Fruit fly (Drosophila melanogaster) whole organism, embryonic: ENCODE results near the gene CG34117.

ENCODE experiments used
- Bdp1 ChIP-seq: fragments of 200-800 bp; sonication (Bioruptor generic); optimal IDR thresholded peaks from 3 replicates; lab custom pipeline; 2016; ENCODE audit warnings: missing biosample characterization, missing genetic modification characterization
- CG10543 ChIP-seq: fragments of 200-800 bp; sonication (Bioruptor generic); optimal IDR thresholded peaks from 3 replicates; lab custom pipeline; 2017; ENCODE audit warnings: missing biosample characterization, mild to moderate bottlenecking, missing genetic modification characterization, moderate library complexity
- CG11504 ChIP-seq: fragments of 200-800 bp; sonication (Bioruptor generic); optimal IDR thresholded peaks from 3 replicates; lab custom pipeline; 2019; ENCODE audit warnings: missing biosample characterization, mild to moderate bottlenecking, missing genetic modification characterization, moderate library complexity
- CG12219 ChIP-seq: fragments of 200-800 bp; sonication (Bioruptor generic); optimal IDR thresholded peaks from 3 replicates; lab custom pipeline; 2018; ENCODE audit warnings: missing biosample characterization, mild to moderate bottlenecking, missing genetic modification characterization
- CG12769 ChIP-seq: fragments of 200-800 bp; sonication (Bioruptor generic); optimal IDR thresholded peaks from 2 replicates; lab custom pipeline; 2019; ENCODE audit warnings: missing biosample characterization, mild to moderate bottlenecking, missing genetic modification characterization, moderate library complexity
- CG13894 ChIP-seq: fragments of 200-800 bp; sonication (Bioruptor generic); optimal IDR thresholded peaks from 3 replicates; lab custom pipeline; 2018; ENCODE audit warnings: missing biosample characterization, mild to moderate bottlenecking, missing genetic modification characterization, moderate library complexity
- CG14965 ChIP-seq: fragments of 200-800 bp; sonication (Bioruptor generic); optimal IDR thresholded peaks from 2 replicates; lab custom pipeline; 2016; ENCODE audit warnings: missing biosample characterization, missing genetic modification characterization, borderline replicate concordance
- CG15269 ChIP-seq: fragments of 200-800 bp; sonication (Bioruptor generic); optimal IDR thresholded peaks from 2 replicates; lab custom pipeline; 2018; ENCODE audit warnings: missing biosample characterization, mild to moderate bottlenecking, missing genetic modification characterization, moderate library complexity
- CG1647 ChIP-seq: fragments of 200-800 bp; sonication (Bioruptor generic); optimal IDR thresholded peaks from 3 replicates; lab custom pipeline; 2016; ENCODE audit warnings: missing biosample characterization, missing genetic modification characterization
- CG17612 ChIP-seq: fragments of 200-800 bp; sonication (Bioruptor generic); IDR thresholded peaks from 2 replicates; pipeline ENCODE4 v1.3.6; 2022; ENCODE audit warnings: missing biosample characterization, missing genetic modification characterization
- CG18599 ChIP-seq: fragments of 200-800 bp; sonication (Bioruptor generic); optimal IDR thresholded peaks from 3 replicates; lab custom pipeline; 2017; ENCODE audit warnings: missing biosample characterization, missing genetic modification characterization, mild to moderate bottlenecking, moderate library complexity, missing genetic modification reagents
- CG30431 ChIP-seq: fragments of 200-800 bp; sonication (Bioruptor generic); optimal IDR thresholded peaks from 2 replicates; lab custom pipeline; 2017; ENCODE audit warnings: missing biosample characterization, missing genetic modification characterization
- CG32772 ChIP-seq: fragments of 200-800 bp; sonication (Bioruptor generic); IDR thresholded peaks from 2 replicates; pipeline ENCODE4 v1.3.6; 2022; ENCODE audit warnings: missing biosample characterization, missing genetic modification characterization
- CG4282 ChIP-seq: fragments of 200-800 bp; sonication (Bioruptor generic); optimal IDR thresholded peaks from 2 replicates; lab custom pipeline; 2016; ENCODE audit warnings: missing biosample characterization, missing genetic modification characterization
- CG6689 ChIP-seq: fragments of 200-800 bp; sonication (Bioruptor generic); IDR thresholded peaks from 2 replicates; pipeline ENCODE4 v1.3.6; 2022; ENCODE audit warnings: missing biosample characterization, missing genetic modification characterization
- Chrac-16 ChIP-seq: fragments of 200-800 bp; sonication (Bioruptor generic); optimal IDR thresholded peaks from 3 replicates; lab custom pipeline; 2016; ENCODE audit warnings: missing biosample characterization, missing genetic modification characterization
- Dref ChIP-seq: fragments of 200-800 bp; sonication (Bioruptor generic); IDR thresholded peaks from 2 replicates; pipeline ENCODE4 v1.3.6; 2022; ENCODE audit warnings: missing biosample characterization, missing genetic modification characterization
- Ets65A ChIP-seq: fragments of 200-800 bp; sonication (Bioruptor generic); peaks from one replicate; lab custom pipeline; 2016; ENCODE audit warnings: missing biosample characterization, missing genetic modification characterization
- Ets97D ChIP-seq: fragments of 200-800 bp; sonication (Bioruptor generic); optimal IDR thresholded peaks from 3 replicates; lab custom pipeline; 2016; ENCODE audit warnings: missing biosample characterization, missing genetic modification characterization
- Hmx ChIP-seq: fragments of 200-800 bp; sonication (Bioruptor generic); optimal IDR thresholded peaks from 2 replicates; lab custom pipeline; 2016; ENCODE audit warnings: missing biosample characterization, missing genetic modification characterization
- Hr39 ChIP-seq: fragments of >200 bp; optimal IDR thresholded peaks from 2 replicates; lab custom pipeline; 2017
- Lim3 ChIP-seq: fragments of 200-800 bp; sonication (Bioruptor generic); IDR thresholded peaks from 2 replicates; pipeline ENCODE4 v1.3.6; 2022; ENCODE audit warnings: missing biosample characterization, missing genetic modification characterization
- Six4 ChIP-seq: fragments of 200-800 bp; sonication (Bioruptor generic); optimal IDR thresholded peaks from 2 replicates; lab custom pipeline; 2016; ENCODE audit warnings: missing biosample characterization, missing genetic modification characterization
- Sry-δ ChIP-seq: fragments of 200-800 bp; sonication (Bioruptor generic); optimal IDR thresholded peaks from 2 replicates; lab custom pipeline; 2016; ENCODE audit warnings: missing biosample characterization, missing genetic modification characterization
- Stat92E ChIP-seq, 3 experiments: fragments of >200 bp in 2 of 3; fragments of 200-800 bp in 1 of 3; sonication (Bioruptor generic) in 1 of 3; optimal IDR thresholded peaks; 2 replicates each; lab custom pipeline; 2017 to 2019; ENCODE audit warnings: missing biosample characterization in 3 of 3, missing genetic modification characterization in 3 of 3, mild to moderate bottlenecking in 1 of 3, moderate library complexity in 1 of 3
- abd-A ChIP-seq: fragments of 200-800 bp; sonication (Bioruptor generic); optimal IDR thresholded peaks from 3 replicates; lab custom pipeline; 2019; ENCODE audit warnings: missing biosample characterization, mild to moderate bottlenecking, missing genetic modification characterization, moderate library complexity
- ac ChIP-seq: fragments of 200-800 bp; sonication (Bioruptor generic); optimal IDR thresholded peaks from 3 replicates; lab custom pipeline; 2017; ENCODE audit warnings: missing biosample characterization, mild to moderate bottlenecking, missing genetic modification characterization
- al ChIP-seq: fragments of 200-800 bp; sonication (Bioruptor generic); IDR thresholded peaks from 2 replicates; pipeline ENCODE4 v1.3.6; 2022; ENCODE audit warnings: missing biosample characterization, missing genetic modification characterization
- ara ChIP-seq: fragments of 200-800 bp; sonication (Bioruptor generic); IDR thresholded peaks from 2 replicates; pipeline ENCODE4 v1.3.6; 2022; ENCODE audit warnings: missing biosample characterization, missing genetic modification characterization
- cas ChIP-seq: fragments of 200-800 bp; sonication (Bioruptor generic); IDR thresholded peaks from 2 replicates; pipeline ENCODE4 v1.3.6; 2022; ENCODE audit warnings: missing biosample characterization, missing genetic modification characterization
- cato ChIP-seq: fragments of 200-800 bp; sonication (Bioruptor generic); optimal IDR thresholded peaks from 2 replicates; lab custom pipeline; 2016; ENCODE audit warnings: missing biosample characterization, missing genetic modification characterization, borderline replicate concordance
- caup ChIP-seq: fragments of 200-800 bp; sonication (Bioruptor generic); optimal IDR thresholded peaks from 3 replicates; lab custom pipeline; 2017; ENCODE audit warnings: missing biosample characterization, mild to moderate bottlenecking, missing genetic modification characterization, moderate library complexity; ENCODE audit not compliant: severe bottlenecking
- corto ChIP-seq: fragments of 200-800 bp; sonication (Bioruptor generic); optimal IDR thresholded peaks from 2 replicates; lab custom pipeline; 2016; ENCODE audit warnings: missing biosample characterization, mild to moderate bottlenecking, missing genetic modification characterization, moderate library complexity
- crc ChIP-seq: fragments of 200-800 bp; sonication (Bioruptor generic); optimal IDR thresholded peaks from 2 replicates; lab custom pipeline; 2016; ENCODE audit warnings: missing biosample characterization, missing genetic modification characterization
- croc ChIP-seq: fragments of 200-800 bp; sonication (Bioruptor generic); conservative IDR thresholded peaks from 3 replicates; pipeline ENCODE4 v1.3.6; 2022; ENCODE audit warnings: missing biosample characterization, missing genetic modification characterization
- cwo ChIP-seq: fragments of 200-800 bp; sonication (Bioruptor generic); optimal IDR thresholded peaks from 3 replicates; lab custom pipeline; 2017; ENCODE audit warnings: missing biosample characterization, missing genetic modification characterization, mild to moderate bottlenecking, moderate library complexity, missing genetic modification reagents
- ems ChIP-seq: fragments of 200-800 bp; sonication (Bioruptor generic); optimal IDR thresholded peaks from 3 replicates; lab custom pipeline; 2016; ENCODE audit warnings: missing biosample characterization, missing genetic modification characterization
- ind ChIP-seq: fragments of 200-800 bp; sonication (Bioruptor generic); optimal IDR thresholded peaks from 3 replicates; lab custom pipeline; 2016; ENCODE audit warnings: missing biosample characterization, missing genetic modification characterization
- jing ChIP-seq: fragments of 200-800 bp; sonication (Bioruptor generic); optimal IDR thresholded peaks from 2 replicates; lab custom pipeline; 2018; ENCODE audit warnings: missing biosample characterization, mild to moderate bottlenecking, missing genetic modification characterization
- kah ChIP-seq: fragments of 200-800 bp; sonication (Bioruptor generic); optimal IDR thresholded peaks from 2 replicates; lab custom pipeline; 2018; ENCODE audit warnings: missing biosample characterization, mild to moderate bottlenecking, missing genetic modification characterization
- kni ChIP-seq: fragments of 200-800 bp; sonication (Bioruptor generic); optimal IDR thresholded peaks from 3 replicates; lab custom pipeline; 2017; ENCODE audit warnings: mild to moderate bottlenecking, missing biosample characterization, missing genetic modification reagents, missing genetic modification characterization
- sens ChIP-seq: fragments of 200-800 bp; sonication (Bioruptor generic); peaks from one replicate; lab custom pipeline; 2016; ENCODE audit warnings: missing biosample characterization, missing genetic modification characterization
- sima ChIP-seq: fragments of 200-800 bp; sonication (Bioruptor generic); optimal IDR thresholded peaks from 2 replicates; lab custom pipeline; 2016; ENCODE audit warnings: missing biosample characterization, missing genetic modification characterization
- slp2 ChIP-seq: fragments of 200-800 bp; sonication (Bioruptor generic); optimal IDR thresholded peaks from 2 replicates; lab custom pipeline; 2016; ENCODE audit warnings: missing biosample characterization, missing genetic modification characterization
- tup ChIP-seq: fragments of 200-800 bp; sonication (Bioruptor generic); optimal IDR thresholded peaks from 2 replicates; lab custom pipeline; 2016; ENCODE audit warnings: missing biosample characterization, mild to moderate bottlenecking, missing genetic modification characterization, moderate library complexity
- zen2 ChIP-seq: fragments of 200-800 bp; sonication (Bioruptor generic); IDR thresholded peaks from 3 replicates; pipeline ENCODE4 v1.3.6; 2022; ENCODE audit warnings: missing biosample characterization, missing genetic modification characterization; ENCODE audit not compliant: partially characterized antibody

The CG34117 gene

DNA sequence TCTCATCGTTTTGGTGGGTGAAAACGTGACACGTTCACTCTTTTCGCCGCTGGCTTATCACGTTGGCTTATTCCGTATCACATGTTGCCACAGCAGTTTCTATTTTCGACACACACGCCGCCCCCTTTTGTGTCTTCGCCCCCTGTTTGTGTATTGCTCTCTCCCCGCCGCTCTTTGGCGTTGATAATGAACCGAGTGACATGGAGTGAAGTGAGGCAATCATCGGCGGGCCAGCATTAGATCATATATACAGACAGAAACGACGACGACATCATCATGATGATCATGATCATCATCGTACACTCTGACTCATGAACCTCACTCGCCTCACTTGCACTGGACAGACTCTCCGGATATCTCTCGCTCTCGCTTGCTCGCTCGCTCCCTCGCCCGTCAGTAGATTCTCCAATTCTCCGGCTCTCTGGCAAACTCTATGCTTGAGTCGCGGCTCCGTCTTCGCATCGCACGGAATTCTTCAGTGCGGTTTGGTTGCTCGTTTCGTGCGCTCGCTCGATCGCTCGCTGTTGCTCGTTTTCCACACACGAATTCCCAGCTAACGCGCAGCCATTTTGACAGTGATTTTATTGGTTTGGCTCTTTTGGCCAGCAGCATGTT lies 36.6 kb upstream of the CG34117 start (continued):
- TF ChIP-seq CG14965 (GFP tag; lab: Kevin White, UChicago) (no peak), CG11504 (tag; lab: Kevin White, UChicago) (no peak), Lim3 (GFP tag; lab: Robert Waterston, UW) (no peak), CG12769 (peak; percentile 78)

dm6 chr3R:9435898-9436297 lies 36.0 kb upstream of the CG34117 start:
- TF ChIP-seq caup (GFP tag; lab: Kevin White, UChicago), result no peak
- TF ChIP-seq CG12219, result no peak
- no peak for TF ChIP-seq Dref
- no peak for TF ChIP-seq Sry-δ (GFP tag; lab: Kevin White, UChicago)
- no peak for TF ChIP-seq CG4282 (GFP tag; lab: Kevin White, UChicago)
- TF ChIP-seq Ets65A (GFP tag; lab: Kevin White, UChicago), result peak; percentile 78
- no peak for TF ChIP-seq cas
- TF ChIP-seq jing, result no peak
- no peak for TF ChIP-seq Stat92E (GFP tag; optimal IDR thresholded peaks at IDR 0.05; lab: Kevin White, UChicago)
- no peak for TF ChIP-seq Six4 (GFP tag; lab: Kevin White, UChicago)
- TF ChIP-seq CG1647 (GFP tag; lab: Kevin White, UChicago), result no peak
- TF ChIP-seq Bdp1 (GFP tag; lab: Kevin White, UChicago), result no peak
- no peak for TF ChIP-seq ara (GFP tag; lab: Robert Waterston, UW)
- TF ChIP-seq tup, result no peak
- peak; percentile 53 for TF ChIP-seq sens (GFP tag; lab: Kevin White, UChicago)
- TF ChIP-seq CG32772 (GFP tag; lab: Robert Waterston, UW), result no peak

DNA sequence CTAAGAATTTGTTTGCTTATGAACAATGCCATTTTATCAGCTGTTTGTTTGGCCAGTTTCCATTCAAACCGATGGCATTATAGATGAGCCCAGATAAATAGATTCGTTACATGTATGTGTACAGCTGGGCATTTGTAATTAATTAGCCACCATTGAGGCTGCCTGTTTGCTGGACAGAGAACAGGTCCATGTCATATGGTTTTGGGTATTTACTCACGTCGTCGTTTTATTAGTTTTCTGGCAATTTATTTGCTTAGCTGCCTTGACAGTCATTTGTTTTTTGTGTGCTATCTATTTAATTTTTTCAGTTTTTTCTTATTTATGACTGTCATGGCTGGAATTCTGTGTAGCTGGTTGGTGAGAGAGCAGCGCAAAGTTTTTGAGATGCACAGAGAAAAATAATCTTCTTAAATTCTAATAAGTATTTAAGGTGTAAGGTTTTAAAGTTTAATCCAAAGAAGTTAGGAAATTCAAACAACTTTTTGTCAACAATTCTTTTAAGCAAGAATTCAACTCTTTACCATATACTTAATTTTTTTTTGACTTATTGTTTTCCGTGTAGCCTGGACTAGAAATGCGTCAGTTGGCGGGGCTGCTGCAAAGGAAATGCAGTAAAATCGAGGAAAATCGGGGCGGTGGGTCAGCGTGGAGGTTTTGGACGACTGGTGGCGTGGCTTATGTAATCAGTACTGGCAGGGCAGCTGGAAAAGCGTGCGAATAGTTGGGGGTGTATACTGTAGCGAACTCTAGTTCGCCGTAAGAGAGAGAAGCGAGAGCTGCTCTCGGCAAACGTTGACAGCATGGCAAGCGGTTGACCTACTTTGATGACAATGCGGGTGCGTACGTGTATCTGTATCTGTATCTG lies 34.9 kb upstream of the CG34117 start:
- TF ChIP-seq kah (GFP tag; lab: Kevin White, UChicago) (peak; percentile 56), sima (GFP tag; lab: Kevin White, UChicago) (peak; percentile 75), Hmx (GFP tag; lab: Kevin White, UChicago) (peak; percentile 63), corto (no peak), ac (GFP tag; lab: Kevin White, UChicago) (no peak), CG18599 (GFP tag; lab: Kevin White, UChicago) (peak; percentile 91), CG32772 (GFP tag; lab: Robert Waterston, UW) (peak; percentile 86), slp2 (peak; percentile 72), Chrac-16 (GFP tag; lab: Kevin White, UChicago) (peak; percentile 71), Hr39 (lab: Kevin White, UChicago) (no peak), ind (GFP tag; lab: Kevin White, UChicago) (peak; percentile 85), CG15269 (tag; lab: Kevin White, UChicago) (peak; percentile 92), kni (GFP tag; lab: Kevin White, UChicago) (no peak), abd-A (tag; lab: Kevin White, UChicago) (peak; percentile 40), ems (GFP tag; lab: Kevin White, UChicago) (no peak), Ets97D (GFP tag; lab: Kevin White, UChicago) (peak; percentile 61), zen2 (GFP tag; lab: Robert Waterston, UW) (no peak), CG1647 (GFP tag; lab: Kevin White, UChicago) (peak; percentile 79), CG17612 (GFP tag; lab: Robert Waterston, UW) (peak; percentile 57; the same call in 1 of the 2 replicates), croc (peak; percentile 58; the same call in 2 of the 3 replicates), CG30431 (GFP tag; lab: Kevin White, UChicago) (peak; percentile 38), cwo (GFP tag; lab: Kevin White, UChicago) (peak; percentile 86), CG13894 (tag; lab: Kevin White, UChicago) (peak; percentile 69), crc (GFP tag; lab: Kevin White, UChicago) (peak; percentile 71), cato (GFP tag; lab: Kevin White, UChicago) (peak; percentile 76), al (GFP tag; lab: Robert Waterston, UW) (peak; percentile 89), CG6689 (peak; percentile 88), CG10543 (GFP tag; lab: Kevin White, UChicago) (peak; percentile 61)
